Worm (Caenorhabditis elegans) whole organism, L1 larva: ENCODE results near the gene T07F12.2.

Source experiments
- C16A3.4 ChIP-seq: fragments of 150-350 bp; optimal IDR thresholded peaks from 2 replicates; lab custom pipeline; 2014; ENCODE audit warnings: missing biosample characterization, missing genetic modification characterization
- C34B4.2 ChIP-seq: sonication (generic microtip); optimal IDR thresholded peaks from 2 replicates; lab custom pipeline; 2017; ENCODE audit warnings: mild to moderate bottlenecking, missing genetic modification characterization, missing compliant biosample characterization
- Y116A8C.19 ChIP-seq: sonication (generic microtip); optimal IDR thresholded peaks from 2 replicates; lab custom pipeline; 2016; ENCODE audit warnings: missing compliant biosample characterization, missing genetic modification characterization, borderline replicate concordance
- alr-1 ChIP-seq: fragments of 200-800 bp; sonication (Bioruptor generic); optimal IDR thresholded peaks from 2 replicates; lab custom pipeline; 2018; ENCODE audit warnings: borderline replicate concordance, mild to moderate bottlenecking, missing genetic modification characterization, missing compliant biosample characterization
- blmp-1 ChIP-seq: fragments of 150-350 bp; optimal IDR thresholded peaks from 2 replicates; lab custom pipeline; 2014; ENCODE audit warnings: missing biosample characterization, missing genetic modification characterization
- ceh-63 ChIP-seq: fragments of 200-800 bp; sonication (Bioruptor generic); optimal IDR thresholded peaks from 2 replicates; lab custom pipeline; 2018; ENCODE audit warnings: mild to moderate bottlenecking, missing genetic modification characterization, missing compliant biosample characterization
- ceh-8 ChIP-seq: fragments of 200-800 bp; sonication (Bioruptor generic); optimal IDR thresholded peaks from 2 replicates; lab custom pipeline; 2018; ENCODE audit warnings: mild to moderate bottlenecking, missing genetic modification characterization, moderate library complexity, missing compliant biosample characterization
- ceh-82 ChIP-seq, 3 experiments: fragments of 150-350 bp in 1 of 3; sonication (generic microtip) in 2 of 3; optimal IDR thresholded peaks; 2 replicates each; lab custom pipeline; 2014 to 2017; ENCODE audit warnings: missing biosample characterization in 3 of 3, missing genetic modification characterization in 3 of 3
- ceh-88 ChIP-seq: fragments of 200-800 bp; sonication (Bioruptor generic); IDR thresholded peaks from 2 replicates; pipeline ENCODE4 v1.3.6; 2022; ENCODE audit warnings: missing genetic modification characterization, missing compliant biosample characterization
- ceh-90 ChIP-seq: sonication (generic microtip); optimal IDR thresholded peaks from 2 replicates; lab custom pipeline; 2016; ENCODE audit warnings: missing genetic modification characterization, missing compliant biosample characterization
- dpl-1 ChIP-seq, 3 experiments: fragments of 150-350 bp in 2 of 3; sonication (generic microtip) in 1 of 3; optimal IDR thresholded peaks; 2 replicates each; lab custom pipeline; 2014 to 2017; ENCODE audit warnings: missing biosample characterization in 3 of 3, missing genetic modification characterization in 3 of 3, missing genetic modification reagents in 3 of 3
- efl-3 ChIP-seq: fragments of 200-800 bp; sonication (Bioruptor generic); optimal IDR thresholded peaks from 2 replicates; lab custom pipeline; 2018; ENCODE audit warnings: mild to moderate bottlenecking, missing genetic modification characterization, missing compliant biosample characterization
- elt-2 ChIP-seq: sonication (generic microtip); optimal IDR thresholded peaks from 2 replicates; lab custom pipeline; 2016; ENCODE audit warnings: missing genetic modification characterization, mild to moderate bottlenecking, inconsistent platforms, missing compliant biosample characterization, missing genetic modification reagents
- ets-5 ChIP-seq: fragments of 200-800 bp; sonication (Bioruptor generic); IDR thresholded peaks from 2 replicates; pipeline ENCODE4 v1.3.6; 2022; ENCODE audit warnings: missing genetic modification characterization, missing compliant biosample characterization
- fkh-4 ChIP-seq: sonication (generic microtip); optimal IDR thresholded peaks from 2 replicates; lab custom pipeline; 2016; ENCODE audit warnings: missing compliant biosample characterization, missing genetic modification characterization, borderline replicate concordance
- hlh-4 ChIP-seq: sonication (generic microtip); optimal IDR thresholded peaks from 2 replicates; lab custom pipeline; 2016; ENCODE audit warnings: mild to moderate bottlenecking, missing genetic modification characterization, missing compliant biosample characterization
- irx-1 ChIP-seq: sonication (generic microtip); optimal IDR thresholded peaks from 2 replicates; lab custom pipeline; 2016; ENCODE audit warnings: missing genetic modification characterization, missing compliant biosample characterization
- isw-1 ChIP-seq: fragments of 200-800 bp; sonication (Bioruptor generic); IDR thresholded peaks from 2 replicates; pipeline ENCODE4 v1.3.6; 2022; ENCODE audit warnings: missing genetic modification characterization, missing compliant biosample characterization
- lir-3 ChIP-seq: sonication (generic microtip); optimal IDR thresholded peaks from 2 replicates; lab custom pipeline; 2016; ENCODE audit warnings: mild to moderate bottlenecking, missing genetic modification characterization, moderate library complexity, missing compliant biosample characterization; ENCODE audit not compliant: poor library complexity
- mab-9 ChIP-seq: fragments of 200-800 bp; sonication (Bioruptor generic); IDR thresholded peaks from 2 replicates; pipeline ENCODE4 v1.3.6; 2022; ENCODE audit warnings: missing genetic modification reagents, missing genetic modification characterization, missing compliant biosample characterization
- mep-1 ChIP-seq: fragments of 150-350 bp; optimal IDR thresholded peaks from 2 replicates; lab custom pipeline; 2014; ENCODE audit warnings: missing biosample characterization, missing genetic modification characterization
- nhr-11 ChIP-seq: fragments of 150-350 bp; optimal IDR thresholded peaks from 2 replicates; lab custom pipeline; 2014; ENCODE audit warnings: missing biosample characterization, missing genetic modification characterization
- nhr-12 ChIP-seq: sonication (generic microtip); optimal IDR thresholded peaks from 2 replicates; lab custom pipeline; 2017; ENCODE audit warnings: missing biosample characterization, missing genetic modification characterization
- nhr-28 ChIP-seq: fragments of 150-350 bp; optimal IDR thresholded peaks from 2 replicates; lab custom pipeline; 2014; ENCODE audit warnings: missing biosample characterization, missing genetic modification characterization
- nhr-77 ChIP-seq: fragments of 150-350 bp; optimal IDR thresholded peaks from 2 replicates; lab custom pipeline; 2014; ENCODE audit warnings: missing biosample characterization, missing genetic modification characterization
- nhr-85 ChIP-seq: sonication (generic microtip); peaks from one replicate; lab custom pipeline; 2016; ENCODE audit warnings: missing genetic modification characterization, inconsistent platforms, missing compliant biosample characterization
- nhr-90 ChIP-seq: sonication (generic microtip); optimal IDR thresholded peaks from 2 replicates; lab custom pipeline; 2016; ENCODE audit warnings: mild to moderate bottlenecking, missing genetic modification characterization, missing compliant biosample characterization; ENCODE audit not compliant: poor library complexity
- pag-3 ChIP-seq: sonication (generic microtip); optimal IDR thresholded peaks from 2 replicates; lab custom pipeline; 2017; ENCODE audit warnings: missing genetic modification characterization, mild to moderate bottlenecking, missing compliant biosample characterization, antibody characterized with exemption, borderline replicate concordance; ENCODE audit not compliant: insufficient read depth
- pax-3 ChIP-seq: fragments of 200-800 bp; sonication (Bioruptor generic); optimal IDR thresholded peaks from 2 replicates; lab custom pipeline; 2018; ENCODE audit warnings: mild to moderate bottlenecking, missing genetic modification characterization, moderate library complexity, missing compliant biosample characterization
- pqm-1 ChIP-seq: sonication (generic microtip); optimal IDR thresholded peaks from 3 replicates; lab custom pipeline; 2017; ENCODE audit warnings: missing biosample characterization, missing genetic modification characterization
- rnt-1 ChIP-seq: sonication (generic microtip); optimal IDR thresholded peaks from 2 replicates; lab custom pipeline; 2016; ENCODE audit warnings: mild to moderate bottlenecking, missing genetic modification characterization, moderate library complexity, missing compliant biosample characterization
- skn-1 ChIP-seq: fragments of 150-350 bp; optimal IDR thresholded peaks from 2 replicates; lab custom pipeline; 2014; ENCODE audit warnings: missing biosample characterization, missing genetic modification characterization
- sup-37 ChIP-seq: fragments of 200-800 bp; sonication (Bioruptor generic); optimal IDR thresholded peaks from 2 replicates; lab custom pipeline; 2018; ENCODE audit warnings: mild to moderate bottlenecking, missing genetic modification characterization, missing compliant biosample characterization
- swsn-7 ChIP-seq: sonication (generic microtip); optimal IDR thresholded peaks from 2 replicates; lab custom pipeline; 2016; ENCODE audit warnings: missing genetic modification characterization, missing compliant biosample characterization
- tbx-2 ChIP-seq: sonication (generic microtip); optimal IDR thresholded peaks from 2 replicates; lab custom pipeline; 2016; ENCODE audit warnings: missing genetic modification characterization, missing compliant biosample characterization
- unc-86 ChIP-seq: sonication (generic microtip); optimal IDR thresholded peaks from 2 replicates; lab custom pipeline; 2016; ENCODE audit warnings: missing genetic modification characterization, missing compliant biosample characterization
- unc-98 ChIP-seq: fragments of 200-800 bp; sonication (Bioruptor generic); IDR thresholded peaks from 2 replicates; pipeline ENCODE4 v1.3.6; 2022; ENCODE audit warnings: missing genetic modification characterization, missing compliant biosample characterization
- zag-1 ChIP-seq: fragments of 150-350 bp; optimal IDR thresholded peaks from 2 replicates; lab custom pipeline; 2014; ENCODE audit warnings: missing biosample characterization, missing genetic modification characterization
- ztf-11 ChIP-seq, 2 experiments: sonication (generic microtip); optimal IDR thresholded peaks; 2 replicates each; lab custom pipeline; 2016 to 2017; ENCODE audit warnings: missing genetic modification characterization in 2 of 2, missing biosample characterization in 1 of 2, missing compliant biosample characterization in 1 of 2

T07F12.2 gene

ce11 chrX:4890159-4890558 is at the start of gene T07F12.2 (continued):
- TF ChIP-seq elt-2 (tag; lab: Kevin White, UChicago) (peak; percentile 21), mep-1 (tag; lab: Kevin White, UChicago) (peak; percentile 54), nhr-12 (no peak), tbx-2 (tag; lab: Kevin White, UChicago) (peak; percentile 41), lir-3 (tag; lab: Kevin White, UChicago) (no peak), irx-1 (tag; lab: Kevin White, UChicago) (no peak), C34B4.2 (tag; lab: Kevin White, UChicago) (no peak), alr-1 (tag; lab: Kevin White, UChicago) (no peak), efl-3 (GFP tag; lab: Kevin White, UChicago) (no peak), ceh-82 (tag; optimal IDR thresholded peaks at IDR 0.05; lab: Kevin White, UChicago) (peak in 2 of 3 experiments; percentile 5 to 59), pax-3 (tag; lab: Kevin White, UChicago) (no peak), isw-1 (no peak), unc-98 (no peak), ceh-90 (tag; lab: Kevin White, UChicago) (no peak), hlh-4 (tag; lab: Kevin White, UChicago) (no peak), mab-9 (no peak), pag-3 (tag; lab: Kevin White, UChicago) (no peak), nhr-28 (no peak), rnt-1 (tag; lab: Kevin White, UChicago) (peak; percentile 53), pqm-1 (tag; lab: Kevin White, UChicago) (no peak), ets-5 (no peak), C16A3.4 (tag; lab: Kevin White, UChicago) (peak; percentile 16), dpl-1 (GFP tag; optimal IDR thresholded peaks at IDR 0.05; lab: Kevin White, UChicago) (no peak), nhr-77 (tag; lab: Kevin White, UChicago) (no peak), sup-37 (GFP tag; lab: Kevin White, UChicago) (no peak), nhr-90 (tag; lab: Kevin White, UChicago) (no peak), ztf-11 (tag; optimal IDR thresholded peaks at IDR 0.05; lab: Kevin White, UChicago) (no peak), unc-86 (tag; lab: Kevin White, UChicago) (no peak), Y116A8C.19 (tag; lab: Kevin White, UChicago) (no peak), fkh-4 (tag; lab: Kevin White, UChicago) (no peak)

ce11 chrX:4840653-4841052 is 49.4 kb upstream of the T07F12.2 start:
- TF ChIP-seq blmp-1 (tag; lab: Kevin White, UChicago) (no peak), ceh-63 (GFP tag; lab: Kevin White, UChicago) (no peak), swsn-7 (tag; lab: Kevin White, UChicago) (no peak), nhr-85 (tag; lab: Kevin White, UChicago) (no peak)

ce11 chrX:4842305-4842704 is 47.7 kb upstream of the T07F12.2 start:
- no peak for TF ChIP-seq skn-1 (tag; lab: Kevin White, UChicago)
- no peak for TF ChIP-seq alr-1 (tag; lab: Kevin White, UChicago)
- no peak for TF ChIP-seq ceh-63 (GFP tag; lab: Kevin White, UChicago)
- TF ChIP-seq ceh-88, result no peak
- TF ChIP-seq C34B4.2 (tag; lab: Kevin White, UChicago), result no peak
- TF ChIP-seq ceh-8 (GFP tag; lab: Kevin White, UChicago), result no peak
- no peak for TF ChIP-seq nhr-85 (tag; lab: Kevin White, UChicago)
- no peak for TF ChIP-seq zag-1 (tag; lab: Kevin White, UChicago)
- TF ChIP-seq nhr-11 (tag; lab: Kevin White, UChicago), result no peak
- TF ChIP-seq pax-3 (tag; lab: Kevin White, UChicago), result no peak
- TF ChIP-seq, all 84 proteins: peak for 0
